Fruit fly (Drosophila melanogaster) whole organism, prepupa: ENCODE measurements around the gene CG11674.

Experiments
- CG11762 ChIP-seq: fragments of 200-800 bp; sonication (Bioruptor generic); optimal IDR thresholded peaks from 3 replicates; lab custom pipeline; 2016; ENCODE audit warnings: missing biosample characterization, missing genetic modification characterization; ENCODE audit not compliant: insufficient read depth
- CG3032 ChIP-seq: fragments of 200-800 bp; optimal IDR thresholded peaks from 2 replicates; lab custom pipeline; 2019; ENCODE audit warnings: missing biosample characterization, mild to moderate bottlenecking, missing genetic modification characterization, moderate library complexity
- CG4318 ChIP-seq: fragments of 200-800 bp; sonication (Bioruptor generic); optimal IDR thresholded peaks from 3 replicates; lab custom pipeline; 2017; ENCODE audit warnings: missing biosample characterization, mild to moderate bottlenecking, missing genetic modification characterization
- CG6854 ChIP-seq: fragments of 200-800 bp; sonication (Bioruptor generic); optimal IDR thresholded peaks from 2 replicates; lab custom pipeline; 2017; ENCODE audit warnings: missing biosample characterization, mild to moderate bottlenecking, missing genetic modification characterization
- CG9139 ChIP-seq: fragments of 200-800 bp; sonication (Bioruptor generic); optimal IDR thresholded peaks from 3 replicates; lab custom pipeline; 2017; ENCODE audit warnings: missing biosample characterization, mild to moderate bottlenecking, missing genetic modification characterization
- Hr39 ChIP-seq: fragments of 200-800 bp; sonication (Bioruptor generic); optimal IDR thresholded peaks from 2 replicates; lab custom pipeline; 2016; ENCODE audit warnings: missing biosample characterization, missing genetic modification characterization
- Hr4 ChIP-seq: fragments of 200-800 bp; sonication (Bioruptor generic); optimal IDR thresholded peaks from 3 replicates; lab custom pipeline; 2016; ENCODE audit warnings: missing biosample characterization, missing genetic modification characterization
- OdsH ChIP-seq: fragments of 200-800 bp; sonication (Bioruptor generic); optimal IDR thresholded peaks from 3 replicates; lab custom pipeline; 2016; ENCODE audit warnings: missing biosample characterization, missing genetic modification characterization
- fd59A ChIP-seq: fragments of 200-800 bp; sonication (Bioruptor generic); optimal IDR thresholded peaks from 2 replicates; lab custom pipeline; 2017; ENCODE audit warnings: missing biosample characterization, mild to moderate bottlenecking, missing genetic modification characterization, missing genetic modification reagents
- fd85E ChIP-seq: fragments of 200-800 bp; sonication (Bioruptor generic); optimal IDR thresholded peaks from 3 replicates; lab custom pipeline; 2016; ENCODE audit warnings: missing biosample characterization, missing genetic modification characterization
- spab ChIP-seq: fragments of 200-800 bp; sonication (Bioruptor generic); optimal IDR thresholded peaks from 2 replicates; lab custom pipeline; 2017; ENCODE audit warnings: missing biosample characterization, mild to moderate bottlenecking, missing genetic modification characterization, missing genetic modification reagents
- ss ChIP-seq, 2 experiments: fragments of 200-800 bp; sonication (Bioruptor generic); optimal IDR thresholded peaks; 2 replicates in 1 of 2; 3 replicates in 1 of 2; lab custom pipeline; 2017 to 2018; ENCODE audit warnings: mild to moderate bottlenecking in 2 of 2, missing biosample characterization in 2 of 2, missing genetic modification characterization in 2 of 2, moderate library complexity in 1 of 2
- vri ChIP-seq: fragments of 200-800 bp; sonication (Bioruptor generic); optimal IDR thresholded peaks from 3 replicates; lab custom pipeline; 2016; ENCODE audit warnings: missing biosample characterization, mild to moderate bottlenecking, missing genetic modification characterization

DNA sequence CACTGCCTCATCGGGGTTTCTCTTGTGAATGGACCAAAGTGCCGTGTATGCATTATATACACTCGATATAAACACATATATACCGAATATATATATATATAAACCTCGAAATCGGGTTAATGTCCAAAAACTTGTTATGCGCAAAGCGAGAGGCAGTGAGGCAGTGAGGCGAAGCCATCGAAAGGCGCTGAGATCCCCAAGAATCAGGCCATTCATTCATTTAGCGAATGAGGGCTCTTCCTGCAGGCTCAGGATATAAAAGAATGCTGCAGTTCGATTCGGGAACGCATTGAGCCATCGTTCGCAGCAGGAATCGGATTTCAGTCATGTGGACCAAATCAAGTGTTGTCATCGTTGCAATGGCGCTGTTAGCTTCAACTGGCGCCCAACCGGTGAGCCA lies 38.7 kb downstream of the CG11674 start, which contains the start of gene CG12481:
- TF ChIP-seq OdsH (GFP tag; lab: Kevin White, UChicago), result no peak
- no peak for TF ChIP-seq ss (GFP tag; optimal IDR thresholded peaks at IDR 0.05; lab: Kevin White, UChicago)
- no peak for TF ChIP-seq Hr39 (GFP tag; lab: Kevin White, UChicago)
- TF ChIP-seq CG3032, result no peak
- TF ChIP-seq spab, result no peak
- TF ChIP-seq fd59A (GFP tag; lab: Kevin White, UChicago), result no peak
- no peak for TF ChIP-seq CG11762 (GFP tag; lab: Kevin White, UChicago)
- TF ChIP-seq fd85E (GFP tag; lab: Kevin White, UChicago), result no peak
- TF ChIP-seq CG4318, result no peak
- no peak for TF ChIP-seq CG6854
- TF ChIP-seq CG9139 (GFP tag; lab: Kevin White, UChicago), result no peak
- no peak for TF ChIP-seq Hr4 (GFP tag; lab: Kevin White, UChicago)
- no peak for TF ChIP-seq vri (GFP tag; lab: Kevin White, UChicago)
